Fruit fly (Drosophila melanogaster) whole organism, embryonic: Measurements from ENCODE around the gene Gem4b.

ENCODE experiments used
- Atf-2 ChIP-seq: fragments of 200-800 bp; sonication (Bioruptor generic); optimal IDR thresholded peaks from 2 replicates; lab custom pipeline; 2016; ENCODE audit warnings: missing biosample characterization, missing genetic modification characterization
- B-H1 ChIP-seq: fragments of 200-800 bp; sonication (Bioruptor generic); IDR thresholded peaks from 3 replicates; pipeline ENCODE4 v1.3.6; 2022; ENCODE audit warnings: missing biosample characterization, missing genetic modification characterization
- BEAF-32 ChIP-seq: fragments of 200-800 bp; sonication (Bioruptor generic); optimal IDR thresholded peaks from 3 replicates; lab custom pipeline; 2017; ENCODE audit warnings: missing biosample characterization, missing genetic modification characterization, mild to moderate bottlenecking, moderate library complexity, missing genetic modification reagents
- CG10366 ChIP-seq: fragments of 200-800 bp; sonication (Bioruptor generic); IDR thresholded peaks from 2 replicates; pipeline ENCODE4 v1.3.6; 2022; ENCODE audit warnings: missing biosample characterization, missing genetic modification characterization
- CG11247 ChIP-seq: fragments of 200-800 bp; sonication (Bioruptor generic); IDR thresholded peaks from 2 replicates; pipeline ENCODE4 v1.3.6; 2022; ENCODE audit warnings: missing biosample characterization, missing genetic modification characterization
- CG12659 ChIP-seq: fragments of 200-800 bp; sonication (Bioruptor generic); optimal IDR thresholded peaks from 3 replicates; lab custom pipeline; 2017; ENCODE audit warnings: mild to moderate bottlenecking, missing biosample characterization, missing genetic modification reagents, missing genetic modification characterization
- CG12769 ChIP-seq: fragments of 200-800 bp; sonication (Bioruptor generic); optimal IDR thresholded peaks from 2 replicates; lab custom pipeline; 2019; ENCODE audit warnings: missing biosample characterization, mild to moderate bottlenecking, missing genetic modification characterization, moderate library complexity
- CG13123 ChIP-seq: fragments of 200-800 bp; sonication (Bioruptor generic); optimal IDR thresholded peaks from 2 replicates; lab custom pipeline; 2016; ENCODE audit warnings: missing biosample characterization, missing genetic modification characterization
- CG14441 ChIP-seq: fragments of 200-800 bp; sonication (Bioruptor generic); IDR thresholded peaks from 2 replicates; pipeline ENCODE4 v1.3.6; 2022; ENCODE audit warnings: missing biosample characterization, missing genetic modification characterization
- CG16815 ChIP-seq: fragments of 200-800 bp; sonication (Bioruptor generic); optimal IDR thresholded peaks from 3 replicates; lab custom pipeline; 2017; ENCODE audit warnings: missing biosample characterization, mild to moderate bottlenecking, missing genetic modification characterization
- CG17568 ChIP-seq: fragments of 200-800 bp; sonication (Bioruptor generic); optimal IDR thresholded peaks from 2 replicates; lab custom pipeline; 2018; ENCODE audit warnings: missing biosample characterization, mild to moderate bottlenecking, missing genetic modification characterization, moderate library complexity
- CG17912 ChIP-seq: fragments of 200-800 bp; sonication (Bioruptor generic); optimal IDR thresholded peaks from 2 replicates; lab custom pipeline; 2018; ENCODE audit warnings: missing biosample characterization, mild to moderate bottlenecking, missing genetic modification characterization
- CG18011 ChIP-seq: fragments of 200-800 bp; sonication (Bioruptor generic); optimal IDR thresholded peaks from 2 replicates; lab custom pipeline; 2017; ENCODE audit warnings: missing biosample characterization, missing genetic modification characterization, mild to moderate bottlenecking, moderate library complexity, missing genotype
- CG1832 ChIP-seq: fragments of 200-800 bp; sonication (Bioruptor generic); optimal IDR thresholded peaks from 2 replicates; lab custom pipeline; 2017; ENCODE audit warnings: missing biosample characterization, mild to moderate bottlenecking, missing genetic modification characterization, inconsistent platforms
- CG30403 ChIP-seq: fragments of 200-800 bp; sonication (Bioruptor generic); optimal IDR thresholded peaks from 3 replicates; lab custom pipeline; 2016; ENCODE audit warnings: missing biosample characterization, missing genetic modification characterization
- CG31224 ChIP-seq: fragments of 200-800 bp; sonication (Bioruptor generic); IDR thresholded peaks from 2 replicates; pipeline ENCODE4 v1.3.6; 2022; ENCODE audit warnings: missing biosample characterization, missing genetic modification characterization
- CG6254 ChIP-seq: fragments of 200-800 bp; sonication (Bioruptor generic); optimal IDR thresholded peaks from 3 replicates; lab custom pipeline; 2017; ENCODE audit warnings: mild to moderate bottlenecking, missing biosample characterization, missing genetic modification reagents, missing genetic modification characterization
- CG6683 ChIP-seq: fragments of 200-800 bp; sonication (Bioruptor generic); optimal IDR thresholded peaks from 2 replicates; lab custom pipeline; 2017; ENCODE audit warnings: missing biosample characterization, mild to moderate bottlenecking, missing genetic modification characterization, missing genetic modification reagents
- CG7271 ChIP-seq: fragments of 200-800 bp; sonication (Bioruptor generic); optimal IDR thresholded peaks from 2 replicates; lab custom pipeline; 2018; ENCODE audit warnings: missing biosample characterization, mild to moderate bottlenecking, missing genetic modification characterization, moderate library complexity
- CG8281 ChIP-seq: fragments of 200-800 bp; sonication (Bioruptor generic); optimal IDR thresholded peaks from 2 replicates; lab custom pipeline; 2018; ENCODE audit warnings: missing biosample characterization, mild to moderate bottlenecking, missing genetic modification characterization, moderate library complexity
- CG9727 ChIP-seq: fragments of 200-800 bp; sonication (Bioruptor generic); optimal IDR thresholded peaks from 3 replicates; lab custom pipeline; 2017; ENCODE audit warnings: missing biosample characterization, mild to moderate bottlenecking, missing genetic modification characterization
- CG9932 ChIP-seq: fragments of 200-800 bp; sonication (Bioruptor generic); IDR thresholded peaks from 2 replicates; pipeline ENCODE4 v1.3.6; 2022; ENCODE audit warnings: missing biosample characterization, missing genetic modification characterization
- Dip3 ChIP-seq: fragments of 200-800 bp; sonication (Bioruptor generic); optimal IDR thresholded peaks from 3 replicates; lab custom pipeline; 2016; ENCODE audit warnings: missing biosample characterization, missing genetic modification characterization
- H2.0 ChIP-seq: fragments of 200-800 bp; sonication (Bioruptor generic); IDR thresholded peaks from 2 replicates; pipeline ENCODE4 v1.3.6; 2022; ENCODE audit warnings: missing biosample characterization, missing genetic modification characterization
- Hr39 ChIP-seq: fragments of >200 bp; optimal IDR thresholded peaks from 2 replicates; lab custom pipeline; 2017
- Hr51 ChIP-seq, 2 experiments: fragments of 200-800 bp; sonication (Bioruptor generic); optimal IDR thresholded peaks; 2 replicates in 1 of 2; 3 replicates in 1 of 2; lab custom pipeline; 2016 to 2018; ENCODE audit warnings: missing biosample characterization in 2 of 2, missing genetic modification characterization in 2 of 2, mild to moderate bottlenecking in 1 of 2, moderate library complexity in 1 of 2
- Hr78 ChIP-seq, 2 experiments: fragments of 200-800 bp in 1 of 2; fragments of >200 bp in 1 of 2; sonication (Bioruptor generic) in 1 of 2; optimal IDR thresholded peaks; 2 replicates each; lab custom pipeline; 2017 to 2019; ENCODE audit warnings: missing biosample characterization in 2 of 2, missing genetic modification characterization in 2 of 2, mild to moderate bottlenecking in 1 of 2, moderate library complexity in 1 of 2
- Max ChIP-seq: fragments of 200-800 bp; sonication (Bioruptor generic); optimal IDR thresholded peaks from 2 replicates; lab custom pipeline; 2016; ENCODE audit warnings: missing biosample characterization, mild to moderate bottlenecking, missing genetic modification characterization
- NC2α ChIP-seq: fragments of 200-800 bp; sonication (Bioruptor generic); optimal IDR thresholded peaks from 2 replicates; lab custom pipeline; 2016; ENCODE audit warnings: missing biosample characterization, missing genetic modification characterization
- Nf-YB ChIP-seq: fragments of 200-800 bp; sonication (Bioruptor generic); optimal IDR thresholded peaks from 3 replicates; lab custom pipeline; 2019; ENCODE audit warnings: missing biosample characterization, mild to moderate bottlenecking, missing genetic modification characterization, moderate library complexity
- Xbp1 ChIP-seq: fragments of 200-800 bp; sonication (Bioruptor generic); optimal IDR thresholded peaks from 3 replicates; lab custom pipeline; 2016; ENCODE audit warnings: missing biosample characterization, mild to moderate bottlenecking, missing genetic modification characterization
- ac ChIP-seq: fragments of 200-800 bp; sonication (Bioruptor generic); optimal IDR thresholded peaks from 3 replicates; lab custom pipeline; 2017; ENCODE audit warnings: missing biosample characterization, mild to moderate bottlenecking, missing genetic modification characterization
- bbx ChIP-seq: fragments of 200-800 bp; sonication (Bioruptor generic); IDR thresholded peaks from 2 replicates; pipeline ENCODE4 v1.3.6; 2022; ENCODE audit warnings: missing biosample characterization, missing genetic modification characterization; ENCODE audit not compliant: partially characterized antibody
- cg ChIP-seq: fragments of 200-800 bp; sonication (Bioruptor generic); optimal IDR thresholded peaks from 3 replicates; lab custom pipeline; 2019; ENCODE audit warnings: missing biosample characterization, mild to moderate bottlenecking, missing genetic modification characterization, moderate library complexity
- croc ChIP-seq: fragments of 200-800 bp; sonication (Bioruptor generic); conservative IDR thresholded peaks from 3 replicates; pipeline ENCODE4 v1.3.6; 2022; ENCODE audit warnings: missing biosample characterization, missing genetic modification characterization
- dmrt99B ChIP-seq: fragments of 200-800 bp; sonication (Bioruptor generic); optimal IDR thresholded peaks from 2 replicates; lab custom pipeline; 2018; ENCODE audit warnings: missing biosample characterization, mild to moderate bottlenecking, missing genetic modification characterization, moderate library complexity
- ems ChIP-seq: fragments of 200-800 bp; sonication (Bioruptor generic); optimal IDR thresholded peaks from 3 replicates; lab custom pipeline; 2016; ENCODE audit warnings: missing biosample characterization, missing genetic modification characterization
- esg ChIP-seq: fragments of 200-800 bp; sonication (Bioruptor generic); conservative IDR thresholded peaks from 2 replicates; pipeline ENCODE4 v1.3.6; 2022; ENCODE audit warnings: missing biosample characterization, missing genetic modification characterization
- fru ChIP-seq: fragments of >200 bp; optimal IDR thresholded peaks from 2 replicates; lab custom pipeline; 2017
- ftz-f1 ChIP-seq: fragments of 200-800 bp; sonication (Bioruptor generic); optimal IDR thresholded peaks from 2 replicates; lab custom pipeline; 2016; ENCODE audit warnings: missing biosample characterization, missing genetic modification characterization
- h ChIP-seq: fragments of >200 bp; optimal IDR thresholded peaks from 2 replicates; lab custom pipeline; 2017
- jigr1 ChIP-seq: fragments of 200-800 bp; sonication (Bioruptor generic); IDR thresholded peaks from 3 replicates; pipeline ENCODE4 v1.3.6; 2022; ENCODE audit warnings: missing biosample characterization, missing genetic modification characterization
- pan ChIP-seq, 4 experiments: fragments of >200 bp in 3 of 4; fragments of 200-800 bp in 1 of 4; sonication (Bioruptor generic) in 1 of 4; optimal IDR thresholded peaks in 3 of 4; IDR thresholded peaks in 1 of 4; 2 replicates each; pipeline versions ENCODE4 v1.3.6 to Lab custom; 2017 to 2022; ENCODE audit warnings: missing biosample characterization in 2 of 4, missing genetic modification characterization in 2 of 4, mixed read lengths in 1 of 4
- prd ChIP-seq, 3 experiments: fragments of >200 bp in 2 of 3; fragments of 200-800 bp in 1 of 3; sonication (Bioruptor generic) in 1 of 3; optimal IDR thresholded peaks in 2 of 3; IDR thresholded peaks in 1 of 3; 2 replicates in 2 of 3; 3 replicates in 1 of 3; pipeline versions ENCODE4 v1.3.6 to Lab custom; 2017 to 2022; ENCODE audit warnings: missing biosample characterization in 1 of 3, missing genetic modification characterization in 1 of 3
- scrt ChIP-seq: fragments of 200-800 bp; sonication (Bioruptor generic); optimal IDR thresholded peaks from 2 replicates; lab custom pipeline; 2018; ENCODE audit warnings: missing biosample characterization, mild to moderate bottlenecking, missing genetic modification characterization, moderate library complexity
- sob ChIP-seq: fragments of 200-800 bp; sonication (Bioruptor generic); IDR thresholded peaks from 2 replicates; pipeline ENCODE4 v1.3.6; 2022; ENCODE audit warnings: missing biosample characterization, missing genetic modification characterization
- ssp ChIP-seq: fragments of 200-800 bp; sonication (Bioruptor generic); IDR thresholded peaks from 2 replicates; pipeline ENCODE4 v1.3.6; 2022; ENCODE audit warnings: missing biosample characterization, missing genetic modification characterization
- tap ChIP-seq: fragments of 200-800 bp; optimal IDR thresholded peaks from 3 replicates; lab custom pipeline; 2019; ENCODE audit warnings: missing biosample characterization, mild to moderate bottlenecking, missing genetic modification characterization, moderate library complexity
- tx ChIP-seq: fragments of 200-800 bp; sonication (Bioruptor generic); optimal IDR thresholded peaks from 2 replicates; lab custom pipeline; 2016; ENCODE audit warnings: missing biosample characterization, missing genetic modification characterization
- zfh1 ChIP-seq: fragments of 200-800 bp; sonication (Bioruptor generic); IDR thresholded peaks from 3 replicates; pipeline ENCODE4 v1.3.6; 2022; ENCODE audit warnings: missing biosample characterization, missing genetic modification characterization

The Gem4b gene

DNA sequence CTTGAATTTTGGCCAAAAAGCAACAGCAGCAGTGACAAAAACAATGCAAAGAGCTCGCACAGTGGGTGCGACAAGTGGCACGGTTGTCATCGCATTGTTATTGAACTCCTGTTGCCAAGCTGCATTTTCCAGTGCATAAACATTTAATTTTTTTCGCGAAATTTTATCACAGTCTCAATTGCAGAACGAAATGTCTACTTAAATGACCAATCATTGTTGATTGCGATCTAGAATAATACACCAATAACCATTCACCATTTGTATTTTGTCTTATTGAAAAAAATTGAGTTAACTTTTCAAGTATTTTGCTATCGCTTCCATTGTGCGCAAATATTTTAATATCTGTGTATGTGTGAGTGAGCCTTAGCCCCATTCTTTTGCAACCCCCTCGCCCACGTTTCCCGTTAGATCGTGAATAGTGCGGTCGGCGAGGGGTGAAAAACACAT, 9.6 kb downstream of the Gem4b start (continued):
- peak; percentile 11; the same call in 1 of the 2 replicates for TF ChIP-seq CG31224 (GFP tag; lab: Robert Waterston, UW)
- peak; percentile 37 for TF ChIP-seq Atf-2
- no peak for TF ChIP-seq Max (GFP tag; lab: Kevin White, UChicago)
- no peak for TF ChIP-seq CG9727 (GFP tag; lab: Kevin White, UChicago)
- 0 out of 2 replicates have a peak, but pooled peaks have one; percentile 24 for TF ChIP-seq sob (GFP tag; lab: Robert Waterston, UW)
- TF ChIP-seq Dip3 (GFP tag; lab: Kevin White, UChicago): peak; percentile 36
- no peak for TF ChIP-seq BEAF-32 (GFP tag; lab: Kevin White, UChicago)
- TF ChIP-seq pan (optimal IDR thresholded peaks at IDR 0.05; lab: Kevin White, UChicago): no peak
- TF ChIP-seq pan (GFP tag; optimal IDR thresholded peaks at IDR 0.05 in 1 of 2, IDR thresholded peaks at IDR 0.05 in 1 of 2): no peak
- TF ChIP-seq CG17912: no peak
- no peak for TF ChIP-seq Hr51 (GFP tag; optimal IDR thresholded peaks at IDR 0.05; lab: Kevin White, UChicago)
- TF ChIP-seq fru: no peak
- TF ChIP-seq CG14441: 0 out of 2 replicates have a peak, but pooled peaks have one; percentile 11
- TF ChIP-seq CG6683 (GFP tag; lab: Kevin White, UChicago): no peak
- no peak for TF ChIP-seq h (lab: Kevin White, UChicago)
- no peak for TF ChIP-seq NC2α (GFP tag; lab: Kevin White, UChicago)
- TF ChIP-seq tx (GFP tag; lab: Kevin White, UChicago): no peak
- TF ChIP-seq B-H1 (GFP tag; lab: Robert Waterston, UW): no peak
- TF ChIP-seq H2.0: no peak
- TF ChIP-seq CG18011 (GFP tag; lab: Kevin White, UChicago): no peak
- TF ChIP-seq CG6254 (GFP tag; lab: Kevin White, UChicago): no peak
- no peak for TF ChIP-seq CG13123
- no peak for TF ChIP-seq croc (GFP tag; lab: Robert Waterston, UW)
- TF ChIP-seq CG12769: peak; percentile 44
- TF ChIP-seq CG12659 (GFP tag; lab: Kevin White, UChicago): peak; percentile 20
- TF ChIP-seq cg (GFP tag; lab: Kevin White, UChicago): no peak
- no peak for TF ChIP-seq CG16815 (GFP tag; lab: Kevin White, UChicago)
- TF ChIP-seq Hr78 (GFP tag; optimal IDR thresholded peaks at IDR 0.05; lab: Kevin White, UChicago): no peak
- no peak for TF ChIP-seq ems (GFP tag; lab: Kevin White, UChicago)
- TF ChIP-seq CG30403 (GFP tag; lab: Kevin White, UChicago): peak; percentile 41
- TF ChIP-seq CG9932 (GFP tag; lab: Robert Waterston, UW): peak; percentile 59
- TF ChIP-seq bbx (GFP tag; lab: Robert Waterston, UW): no peak
- no peak for TF ChIP-seq CG1832
- TF ChIP-seq CG11247 (GFP tag; lab: Robert Waterston, UW): no peak
- no peak for TF ChIP-seq jigr1 (GFP tag; lab: Robert Waterston, UW)
- no peak for TF ChIP-seq zfh1
- no peak for TF ChIP-seq CG10366 (GFP tag; lab: Robert Waterston, UW)
- no peak for TF ChIP-seq Hr39
- TF ChIP-seq Nf-YB (GFP tag; lab: Kevin White, UChicago): no peak
- TF ChIP-seq prd (optimal IDR thresholded peaks at IDR 0.05; lab: Kevin White, UChicago): no peak
- TF ChIP-seq prd (GFP tag; IDR thresholded peaks at IDR 0.05; lab: Robert Waterston, UW): peak; percentile 43; the same call in 2 of the 3 replicates
- no peak for TF ChIP-seq dmrt99B (tag; lab: Kevin White, UChicago)
- TF ChIP-seq scrt: no peak
- no peak for TF ChIP-seq ac
- no peak for TF ChIP-seq CG8281 (tag; lab: Kevin White, UChicago)
- TF ChIP-seq ssp (GFP tag; lab: Robert Waterston, UW): no peak
- no peak for TF ChIP-seq CG17568 (GFP tag; lab: Kevin White, UChicago)
- no peak for TF ChIP-seq Xbp1 (GFP tag; lab: Kevin White, UChicago)
- no peak for TF ChIP-seq ftz-f1 (GFP tag; lab: Kevin White, UChicago)
- no peak for TF ChIP-seq CG7271 (tag; lab: Kevin White, UChicago)
- no peak for TF ChIP-seq tap (tag; lab: Kevin White, UChicago)
- TF ChIP-seq esg: peak; percentile 38
